Fruit fly (Drosophila melanogaster): ENCODE measurements around the gene P5cr.
A peak's percentile ranks its signal among the peaks of the same experiment; 100 is the strongest.

The P5cr gene

DNA sequence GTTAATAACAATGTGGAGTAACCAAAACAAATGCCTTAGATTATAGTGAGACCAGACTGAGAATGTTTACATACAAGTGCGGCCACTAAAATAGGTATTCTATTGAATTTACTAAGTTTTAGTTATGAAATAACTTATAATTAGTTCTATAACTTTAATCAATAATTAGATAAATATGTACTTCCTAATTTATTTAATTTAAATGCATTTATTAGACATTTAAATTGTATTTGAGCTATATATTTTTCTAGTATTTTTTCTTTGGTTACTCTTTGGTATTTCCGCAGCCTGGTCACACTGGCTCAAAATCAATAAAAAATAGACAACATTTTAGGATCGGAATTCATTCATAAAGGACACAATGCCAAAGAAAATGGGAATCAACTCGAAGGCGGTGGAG is 2.5 kb downstream of the P5cr start, which contains the start of the genes Prp18 and CG6013 (continued):
- peak; percentile 80 for TF ChIP-seq grau (tag; optimal IDR thresholded peaks at IDR 0.05)
- peak; percentile 66 for TF ChIP-seq nerfin-1 (tag; optimal IDR thresholded peaks at IDR 0.05)
- peak; percentile 12 for TF ChIP-seq kah (GFP tag; optimal IDR thresholded peaks at IDR 0.05)
- no peak for TF ChIP-seq CG16779 (GFP tag; IDR thresholded peaks at IDR 0.05)

DNA sequence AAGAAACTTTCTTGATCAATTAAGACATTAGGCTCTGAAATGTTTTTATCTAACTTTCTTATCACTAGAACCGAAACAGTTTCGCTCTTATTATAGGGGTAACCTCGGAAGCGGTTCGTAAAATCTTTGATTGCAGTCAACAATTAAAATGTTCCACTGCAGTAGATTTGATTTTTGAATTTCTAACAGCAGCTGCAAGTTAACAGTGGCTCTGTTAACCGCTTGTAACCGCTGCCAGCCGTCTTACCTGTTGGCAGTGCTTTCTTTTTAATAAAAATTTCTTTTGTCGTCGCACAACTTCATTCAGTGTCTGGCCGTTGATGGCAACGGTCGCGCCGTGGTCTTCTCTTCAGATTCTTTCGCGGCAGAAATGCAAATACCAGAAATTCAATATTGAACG is 4.5 kb downstream of the P5cr start, which contains the start of gene CG6026:
Gene CG6026, plus strand, starts transcription at position 301 of the 400 bp plus-strand sequence.
- TF ChIP-seq ci (GFP tag; IDR thresholded peaks at IDR 0.05) = 0 out of 3 replicates have a peak, but pooled peaks have one; percentile 26
- TF ChIP-seq Blimp-1 (GFP tag; optimal IDR thresholded peaks at IDR 0.05) = peak; percentile 78
- peak; percentile 3 for TF ChIP-seq oc (tag; optimal IDR thresholded peaks at IDR 0.05)
- no peak for TF ChIP-seq CG17912 (GFP tag; optimal IDR thresholded peaks at IDR 0.05)
- TF ChIP-seq Sox102F (GFP tag; optimal IDR thresholded peaks at IDR 0.05) = no peak
- 0 out of 2 replicates have a peak, but pooled peaks have one; percentile 18 for TF ChIP-seq bbx (GFP tag; IDR thresholded peaks at IDR 0.05; ENCODE audit: partially characterized antibody)

DNA sequence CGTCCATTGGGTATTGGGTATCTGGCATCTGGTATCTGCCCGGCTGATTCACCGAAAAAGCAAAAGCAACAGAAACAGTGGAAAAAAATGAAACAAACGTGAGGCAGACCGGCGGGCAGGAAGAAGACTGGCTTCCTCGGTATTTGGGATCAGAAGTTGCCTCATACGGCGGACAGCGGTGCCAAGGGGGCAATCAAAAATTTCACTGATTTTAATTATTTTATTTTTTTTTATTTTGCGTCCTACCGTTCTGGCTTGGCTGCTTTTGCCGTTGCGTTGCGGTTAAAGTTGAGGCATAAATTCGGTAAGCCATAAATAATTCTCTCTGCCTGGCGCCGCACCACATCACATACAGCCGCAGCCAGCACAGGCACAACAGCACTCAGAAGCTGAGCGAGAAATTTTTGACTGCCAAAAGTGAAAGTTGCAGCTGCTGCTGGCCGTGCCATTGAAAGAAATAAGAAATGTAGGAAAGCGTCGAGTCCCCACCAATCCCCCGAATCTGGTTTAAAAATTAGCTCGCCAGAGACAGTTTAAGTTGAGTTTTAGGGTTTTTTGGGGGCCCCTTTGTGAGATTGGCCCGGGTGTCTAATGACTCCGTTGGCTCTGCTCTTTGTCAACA is 7.9 kb downstream of the P5cr start:
- TF ChIP-seq gce (GFP tag; IDR thresholded peaks at IDR 0.05) (0 out of 3 replicates have a peak, but pooled peaks have one; percentile 11), Blimp-1 (GFP tag; optimal IDR thresholded peaks at IDR 0.05) (peak; percentile 96), CkIIα-i1 (GFP tag; IDR thresholded peaks at IDR 0.05) (no peak)

DNA sequence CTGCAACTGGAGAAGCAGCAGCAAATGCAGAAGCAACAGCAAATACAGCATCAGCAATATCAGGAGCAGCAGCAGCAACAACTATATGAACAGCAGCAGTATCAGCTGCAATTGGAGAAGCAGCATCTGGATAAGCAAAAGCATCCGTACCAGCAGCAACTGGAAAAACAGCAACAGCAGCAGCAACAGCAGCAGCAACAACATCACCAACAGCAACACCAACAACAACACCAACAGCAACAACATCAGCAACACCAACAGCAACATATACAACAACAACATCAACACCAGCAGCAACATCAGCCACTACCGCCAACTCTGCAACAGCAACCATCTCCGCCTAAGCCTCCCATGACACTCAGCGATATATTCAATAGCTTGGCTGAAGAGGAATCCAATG is 12.0 kb downstream of the P5cr start:
- no peak for TF ChIP-seq Nf-YA (GFP tag; IDR thresholded peaks at IDR 0.05)
- TF ChIP-seq CG15479 (GFP tag; optimal IDR thresholded peaks at IDR 0.05) = no peak
- no peak for TF ChIP-seq tgo (GFP tag; IDR thresholded peaks at IDR 0.05)

DNA sequence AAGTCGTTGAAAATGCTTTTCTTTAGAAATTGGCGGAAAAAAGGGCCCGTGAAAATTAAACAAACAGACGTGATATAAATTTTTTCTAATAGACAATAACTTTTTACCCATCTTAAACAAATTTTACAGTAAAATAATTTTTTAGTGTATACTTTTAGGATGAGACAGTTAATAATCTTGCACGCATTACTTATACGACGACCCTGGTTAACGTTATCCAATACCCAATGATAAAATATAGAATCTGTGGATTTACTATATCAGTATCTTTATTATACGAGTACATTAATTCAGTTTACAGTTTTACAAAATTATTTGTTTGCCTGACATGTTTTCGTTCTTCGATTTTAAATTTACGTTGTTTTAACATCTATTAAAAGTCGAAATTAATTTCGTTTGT is 15.9 kb downstream of the P5cr start:
- TF ChIP-seq dan (GFP tag; IDR thresholded peaks at IDR 0.05) (no peak), CG33213 (GFP tag; optimal IDR thresholded peaks at IDR 0.05) (no peak), eyg (GFP tag; optimal IDR thresholded peaks at IDR 0.05) (no peak), sens-2 (GFP tag; IDR thresholded peaks at IDR 0.05) (no peak), ham (GFP tag; IDR thresholded peaks at IDR 0.05) (no peak), CG4730 (GFP tag; IDR thresholded peaks at IDR 0.05) (no peak), ssp (GFP tag; IDR thresholded peaks at IDR 0.05) (no peak), CG3281 (GFP tag; optimal IDR thresholded peaks at IDR 0.05) (peak; percentile 80), Drgx (GFP tag; IDR thresholded peaks at IDR 0.05) (no peak), bsh (GFP tag; optimal IDR thresholded peaks at IDR 0.05) (no peak), CG2889 (GFP tag; IDR thresholded peaks at IDR 0.05) (no peak), sima (GFP tag; optimal IDR thresholded peaks at IDR 0.05) (no peak), Pdp1 (GFP tag; optimal IDR thresholded peaks at IDR 0.05) (peak in 1 of 2 experiments; percentile 84), Abd-B (GFP tag; optimal IDR thresholded peaks at IDR 0.05) (no peak), inv (GFP tag; IDR thresholded peaks at IDR 0.05; ENCODE audit: partially characterized antibody) (no peak), CG12942 (GFP tag; optimal IDR thresholded peaks at IDR 0.05) (no peak), CG12659 (GFP tag; optimal IDR thresholded peaks at IDR 0.05) (no peak), bigmax (GFP tag; optimal IDR thresholded peaks at IDR 0.05) (no peak), CG9437 (GFP tag; optimal IDR thresholded peaks at IDR 0.05) (peak; percentile 96), Elba2 (GFP tag; optimal IDR thresholded peaks at IDR 0.05) (no peak), amos (GFP tag; IDR thresholded peaks at IDR 0.05; ENCODE audit: partially characterized antibody) (peak; percentile 26; the same call in 1 of the 2 replicates), CG12744 (GFP tag; optimal IDR thresholded peaks at IDR 0.05) (no peak), CG7928 (GFP tag; optimal IDR thresholded peaks at IDR 0.05) (peak; percentile 76), ewg (GFP tag; optimal IDR thresholded peaks at IDR 0.05) (no peak), gro (GFP tag; optimal IDR thresholded peaks at IDR 0.05) (no peak), Oli (tag; optimal IDR thresholded peaks at IDR 0.05) (no peak), grn (GFP tag; optimal IDR thresholded peaks at IDR 0.05) (no peak), Sry-δ (GFP tag; optimal IDR thresholded peaks at IDR 0.05) (no peak)
